Fruit fly (Drosophila melanogaster) whole organism, prepupa: ENCODE data around the gene CG2930.

Source experiments
- CG15336 ChIP-seq: fragments of 200-800 bp; sonication (Bioruptor generic); IDR thresholded peaks from 2 replicates; pipeline ENCODE4 v1.3.6; 2022; ENCODE audit warnings: missing biosample characterization, missing genetic modification characterization
- CG31627 ChIP-seq: fragments of 200-800 bp; sonication (Bioruptor generic); optimal IDR thresholded peaks from 3 replicates; lab custom pipeline; 2016; ENCODE audit warnings: missing biosample characterization, missing genetic modification characterization
- CG6276 ChIP-seq: fragments of 200-800 bp; sonication (Bioruptor generic); optimal IDR thresholded peaks from 2 replicates; lab custom pipeline; 2017; ENCODE audit warnings: missing biosample characterization, mild to moderate bottlenecking, missing genetic modification characterization
- CG8632 ChIP-seq: fragments of 200-800 bp; sonication (Bioruptor generic); optimal IDR thresholded peaks from 3 replicates; lab custom pipeline; 2016; ENCODE audit warnings: missing biosample characterization, missing genetic modification characterization
- Hr39 ChIP-seq: fragments of 200-800 bp; sonication (Bioruptor generic); optimal IDR thresholded peaks from 2 replicates; lab custom pipeline; 2016; ENCODE audit warnings: missing biosample characterization, missing genetic modification characterization
- Met ChIP-seq: fragments of 200-800 bp; sonication (Bioruptor generic); optimal IDR thresholded peaks from 3 replicates; lab custom pipeline; 2016; ENCODE audit warnings: missing biosample characterization, missing genetic modification characterization
- OdsH ChIP-seq: fragments of 200-800 bp; sonication (Bioruptor generic); optimal IDR thresholded peaks from 3 replicates; lab custom pipeline; 2016; ENCODE audit warnings: missing biosample characterization, missing genetic modification characterization
- Sox15 ChIP-seq: fragments of 200-800 bp; sonication (Bioruptor generic); optimal IDR thresholded peaks from 3 replicates; lab custom pipeline; 2016; ENCODE audit warnings: missing biosample characterization, missing genetic modification characterization
- achi ChIP-seq: fragments of 200-800 bp; sonication (Bioruptor generic); optimal IDR thresholded peaks from 3 replicates; lab custom pipeline; 2016; ENCODE audit warnings: missing biosample characterization, missing genetic modification characterization
- dac ChIP-seq: fragments of 200-800 bp; sonication (Bioruptor generic); optimal IDR thresholded peaks from 2 replicates; lab custom pipeline; 2017; ENCODE audit warnings: missing biosample characterization, mild to moderate bottlenecking, missing genetic modification characterization
- dsx ChIP-seq: fragments of 200-800 bp; optimal IDR thresholded peaks from 3 replicates; lab custom pipeline; 2019; ENCODE audit warnings: missing biosample characterization, mild to moderate bottlenecking, missing genetic modification characterization, moderate library complexity; ENCODE audit not compliant: poor library complexity, severe bottlenecking
- net ChIP-seq: fragments of 200-800 bp; sonication (Bioruptor generic); optimal IDR thresholded peaks from 3 replicates; lab custom pipeline; 2016; ENCODE audit warnings: missing biosample characterization, missing genetic modification characterization
- spab ChIP-seq: fragments of 200-800 bp; sonication (Bioruptor generic); optimal IDR thresholded peaks from 2 replicates; lab custom pipeline; 2017; ENCODE audit warnings: missing biosample characterization, mild to moderate bottlenecking, missing genetic modification characterization, missing genetic modification reagents
- vri ChIP-seq: fragments of 200-800 bp; sonication (Bioruptor generic); optimal IDR thresholded peaks from 3 replicates; lab custom pipeline; 2016; ENCODE audit warnings: missing biosample characterization, mild to moderate bottlenecking, missing genetic modification characterization

- no peak for TF ChIP-seq CG31627 (GFP tag; lab: Kevin White, UChicago)
- TF ChIP-seq CG8632 (GFP tag; lab: Kevin White, UChicago), result no peak
- no peak for TF ChIP-seq OdsH (GFP tag; lab: Kevin White, UChicago)
- TF ChIP-seq vri (GFP tag; lab: Kevin White, UChicago), result no peak
- no peak for TF ChIP-seq dac (GFP tag; lab: Kevin White, UChicago)
- TF ChIP-seq Met (GFP tag; lab: Kevin White, UChicago), result no peak
- no peak for TF ChIP-seq CG15336 (GFP tag; lab: Robert Waterston, UW)
- no peak for TF ChIP-seq Hr39 (GFP tag; lab: Kevin White, UChicago)
- TF ChIP-seq dsx (GFP tag; lab: Kevin White, UChicago), result no peak
- TF ChIP-seq CG6276, result no peak
- no peak for TF ChIP-seq spab (GFP tag; lab: Kevin White, UChicago)
- TF ChIP-seq net (GFP tag; lab: Kevin White, UChicago), result no peak
- TF ChIP-seq achi (GFP tag; lab: Kevin White, UChicago), result no peak
- TF ChIP-seq Sox15 (GFP tag; lab: Kevin White, UChicago), result no peak
Measured at dm6 chrX:3827897-3828296, 40.9 kb upstream of the CG2930 start, which contains the start of gene CG2901.
